Worm (Caenorhabditis elegans) whole organism, late embryonic: ENCODE data around the gene F32G8.3.

Experiments
- Y22D7AL.16 ChIP-seq: sonication (generic microtip); optimal IDR thresholded peaks from 2 replicates; lab custom pipeline; 2016; ENCODE audit warnings: missing genetic modification characterization, missing compliant biosample characterization
- ama-1 ChIP-seq: fragments of 150-350 bp; optimal IDR thresholded peaks from 2 replicates; lab custom pipeline; 2014
- ceh-14 ChIP-seq: sonication (generic microtip); optimal IDR thresholded peaks from 2 replicates; lab custom pipeline; 2016; ENCODE audit warnings: missing genotype, missing genetic modification characterization, missing compliant biosample characterization
- ceh-24 ChIP-seq: sonication (generic microtip); optimal IDR thresholded peaks from 2 replicates; lab custom pipeline; 2016; ENCODE audit warnings: mild to moderate bottlenecking, missing genetic modification characterization, missing compliant biosample characterization
- nfya-1 ChIP-seq: sonication (generic microtip); optimal IDR thresholded peaks from 2 replicates; lab custom pipeline; 2017; ENCODE audit warnings: missing genetic modification characterization, mild to moderate bottlenecking, missing compliant biosample characterization, antibody characterized with exemption, moderate library complexity
- pqm-1 ChIP-seq: sonication (generic microtip); optimal IDR thresholded peaks from 2 replicates; lab custom pipeline; 2016; ENCODE audit warnings: missing genetic modification characterization, missing compliant biosample characterization
- rnt-1 ChIP-seq: sonication (generic microtip); optimal IDR thresholded peaks from 2 replicates; lab custom pipeline; 2016; ENCODE audit warnings: missing genetic modification characterization, missing compliant biosample characterization
- tbx-2 ChIP-seq: sonication (generic microtip); optimal IDR thresholded peaks from 2 replicates; lab custom pipeline; 2016; ENCODE audit warnings: missing genetic modification characterization, missing compliant biosample characterization

DNA sequence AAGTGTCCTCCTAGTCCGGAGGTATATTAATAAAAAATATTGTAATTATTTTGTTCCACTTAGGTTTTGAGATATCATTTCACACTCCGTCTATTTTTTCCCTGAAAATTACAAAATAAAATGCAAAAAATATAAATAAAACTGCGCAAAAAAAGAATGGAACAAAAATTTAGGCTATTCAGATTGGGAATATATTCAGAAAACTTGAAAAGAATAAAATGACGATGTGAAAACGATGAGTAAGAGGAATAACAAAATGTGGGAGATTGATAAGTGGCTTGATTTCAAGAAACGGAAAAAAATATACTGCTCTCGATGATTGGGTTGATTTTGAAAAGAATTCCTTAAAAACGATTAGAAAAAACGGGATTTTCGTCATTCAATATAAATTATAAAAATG lies 40.9 kb downstream of the F32G8.3 start, which contains the start of gene dmsr-8:
- TF ChIP-seq Y22D7AL.16 (no peak), ama-1 (no peak), nfya-1 (tag; lab: Kevin White, UChicago) (no peak), tbx-2 (tag; lab: Kevin White, UChicago) (no peak), rnt-1 (tag; lab: Kevin White, UChicago) (no peak), pqm-1 (tag; lab: Kevin White, UChicago) (no peak), ceh-14 (no peak), ceh-24 (tag; lab: Kevin White, UChicago) (no peak)
